Worm (Caenorhabditis elegans) whole organism, L4 larva: ENCODE measurements around the gene ufd-3.

Experiments
- D1046.2 ChIP-seq: fragments of 200-800 bp; sonication (Bioruptor generic); IDR thresholded peaks from 2 replicates; pipeline ENCODE4 v1.3.6; 2022; ENCODE audit warnings: missing genetic modification characterization, missing compliant biosample characterization
- F37D6.2 ChIP-seq: sonication (generic microtip); optimal IDR thresholded peaks from 2 replicates; lab custom pipeline; 2016; ENCODE audit warnings: mild to moderate bottlenecking, missing genetic modification characterization, missing compliant biosample characterization
- Y105C5A.15 ChIP-seq: fragments of 200-800 bp; sonication (Bioruptor generic); IDR thresholded peaks from 2 replicates; pipeline ENCODE4 v1.3.6; 2022; ENCODE audit warnings: missing genetic modification characterization, missing compliant biosample characterization
- Y48G9A.11 ChIP-seq: fragments of 200-800 bp; sonication (Bioruptor generic); IDR thresholded peaks from 2 replicates; pipeline ENCODE4 v1.3.6; 2022; ENCODE audit warnings: missing genetic modification reagents, missing genetic modification characterization, missing compliant biosample characterization
- Y5F2A.4 ChIP-seq: fragments of 200-800 bp; sonication (Bioruptor generic); optimal IDR thresholded peaks from 2 replicates; lab custom pipeline; 2018; ENCODE audit warnings: mild to moderate bottlenecking, missing genetic modification characterization, missing compliant biosample characterization
- aha-1 ChIP-seq: fragments of 150-350 bp; peaks from one replicate; lab custom pipeline; 2014; ENCODE audit warnings: missing biosample characterization, missing genetic modification characterization
- arid-1 ChIP-seq: fragments of 200-800 bp; sonication (Bioruptor generic); conservative IDR thresholded peaks from 2 replicates; pipeline ENCODE4 v1.3.6; 2022; ENCODE audit warnings: missing genetic modification reagents, missing genetic modification characterization, missing compliant biosample characterization
- attf-4 ChIP-seq: sonication (generic microtip); optimal IDR thresholded peaks from 3 replicates; lab custom pipeline; 2017; ENCODE audit warnings: missing biosample characterization, missing genetic modification characterization
- ceh-20 ChIP-seq: fragments of 200-800 bp; sonication (Bioruptor generic); IDR thresholded peaks from 2 replicates; pipeline ENCODE4 v1.3.6; 2022; ENCODE audit warnings: missing genetic modification reagents, missing genetic modification characterization, missing compliant biosample characterization
- ceh-32 ChIP-seq: sonication (generic microtip); optimal IDR thresholded peaks from 2 replicates; lab custom pipeline; 2016; ENCODE audit warnings: mild to moderate bottlenecking, missing genetic modification characterization, missing compliant biosample characterization; ENCODE audit not compliant: poor library complexity
- ceh-82 ChIP-seq: sonication (generic microtip); optimal IDR thresholded peaks from 2 replicates; lab custom pipeline; 2017; ENCODE audit warnings: missing biosample characterization, missing genetic modification characterization
- daf-19 ChIP-seq: fragments of 200-800 bp; sonication (Bioruptor generic); conservative IDR thresholded peaks from 2 replicates; pipeline ENCODE4 v1.3.6; 2022; ENCODE audit warnings: missing genetic modification characterization, missing compliant biosample characterization
- daf-8 ChIP-seq: fragments of 200-800 bp; sonication (Bioruptor generic); IDR thresholded peaks from 2 replicates; pipeline ENCODE4 v1.3.6; 2022; ENCODE audit warnings: missing genetic modification characterization, missing compliant biosample characterization
- dmd-6 ChIP-seq: fragments of 200-800 bp; sonication (Bioruptor generic); IDR thresholded peaks from 2 replicates; pipeline ENCODE4 v1.3.6; 2022; ENCODE audit warnings: missing genetic modification reagents, missing genetic modification characterization, missing compliant biosample characterization
- dmd-9 ChIP-seq: fragments of 200-800 bp; sonication (Bioruptor generic); IDR thresholded peaks from 2 replicates; pipeline ENCODE4 v1.3.6; 2022; ENCODE audit warnings: missing genetic modification reagents, missing genetic modification characterization, missing compliant biosample characterization
- duxl-1 ChIP-seq: sonication (generic microtip); optimal IDR thresholded peaks from 2 replicates; lab custom pipeline; 2016; ENCODE audit warnings: mild to moderate bottlenecking, missing genetic modification characterization, moderate library complexity, missing compliant biosample characterization; ENCODE audit not compliant: poor library complexity
- egl-27 ChIP-seq: sonication (generic microtip); optimal IDR thresholded peaks from 3 replicates; lab custom pipeline; 2017; ENCODE audit warnings: missing biosample characterization, missing genetic modification reagents, missing genetic modification characterization
- egl-43 ChIP-seq: fragments of 200-800 bp; sonication (Bioruptor generic); IDR thresholded peaks from 2 replicates; pipeline ENCODE4 v1.3.6; 2022; ENCODE audit warnings: missing genetic modification reagents, missing genetic modification characterization, missing compliant biosample characterization
- fkh-10 ChIP-seq: fragments of 150-350 bp; optimal IDR thresholded peaks from 2 replicates; lab custom pipeline; 2014; ENCODE audit warnings: missing biosample characterization, missing genetic modification reagents, missing genetic modification characterization
- fos-1 ChIP-seq: fragments of 150-350 bp; optimal IDR thresholded peaks from 2 replicates; lab custom pipeline; 2014; ENCODE audit warnings: missing biosample characterization, missing genetic modification characterization
- hlh-11 ChIP-seq: fragments of 200-800 bp; sonication (Bioruptor generic); optimal IDR thresholded peaks from 2 replicates; lab custom pipeline; 2018; ENCODE audit warnings: mild to moderate bottlenecking, missing genetic modification characterization, missing compliant biosample characterization
- hlh-30 ChIP-seq: sonication (generic microtip); optimal IDR thresholded peaks from 2 replicates; lab custom pipeline; 2017; ENCODE audit warnings: antibody characterized with exemption, mild to moderate bottlenecking, missing genetic modification characterization, missing compliant biosample characterization; ENCODE audit not compliant: insufficient read depth
- lim-7 ChIP-seq: fragments of 200-800 bp; sonication (Bioruptor generic); IDR thresholded peaks from 2 replicates; pipeline ENCODE4 v1.3.6; 2022; ENCODE audit warnings: missing genetic modification characterization, missing compliant biosample characterization
- lin-13 ChIP-seq: fragments of 150-350 bp; optimal IDR thresholded peaks from 2 replicates; lab custom pipeline; 2014; ENCODE audit warnings: missing biosample characterization, missing genetic modification reagents, missing genetic modification characterization
- lin-39 ChIP-seq: fragments of 150-350 bp; optimal IDR thresholded peaks from 2 replicates; lab custom pipeline; 2014; ENCODE audit warnings: missing biosample characterization, missing genetic modification reagents, missing genetic modification characterization
- madf-5 ChIP-seq, 2 experiments: fragments of 200-800 bp; sonication (Bioruptor generic); IDR thresholded peaks; 2 replicates each; pipeline ENCODE4 v1.3.6; 2022; ENCODE audit warnings: missing compliant biosample characterization in 2 of 2, missing genetic modification characterization in 2 of 2
- mdl-1 ChIP-seq, 2 experiments: fragments of 150-350 bp in 1 of 2; sonication (generic microtip) in 1 of 2; optimal IDR thresholded peaks; 2 replicates each; lab custom pipeline; 2014 to 2017; ENCODE audit warnings: missing biosample characterization in 2 of 2, missing genetic modification characterization in 2 of 2
- nhr-11 ChIP-seq: fragments of 150-350 bp; optimal IDR thresholded peaks from 2 replicates; lab custom pipeline; 2014; ENCODE audit warnings: missing biosample characterization, missing genetic modification characterization
- nhr-25 ChIP-seq: sonication (generic microtip); optimal IDR thresholded peaks from 2 replicates; lab custom pipeline; 2017; ENCODE audit warnings: missing genetic modification characterization, mild to moderate bottlenecking, missing compliant biosample characterization, antibody characterized with exemption, moderate library complexity, borderline replicate concordance; ENCODE audit not compliant: insufficient read depth
- nhr-42 ChIP-seq: fragments of 200-800 bp; sonication (Bioruptor generic); IDR thresholded peaks from 2 replicates; pipeline ENCODE4 v1.3.6; 2022; ENCODE audit warnings: missing genetic modification characterization, missing compliant biosample characterization
- nhr-76 ChIP-seq: fragments of 150-350 bp; optimal IDR thresholded peaks from 2 replicates; lab custom pipeline; 2014; ENCODE audit warnings: missing biosample characterization, missing genetic modification characterization
- nhr-77 ChIP-seq: fragments of 150-350 bp; optimal IDR thresholded peaks from 2 replicates; lab custom pipeline; 2014; ENCODE audit warnings: missing biosample characterization, missing genetic modification characterization
- pqm-1 ChIP-seq: sonication (generic microtip); optimal IDR thresholded peaks from 2 replicates; lab custom pipeline; 2017; ENCODE audit warnings: missing biosample characterization, missing genetic modification characterization
- rbr-2 ChIP-seq: sonication (generic microtip); optimal IDR thresholded peaks from 2 replicates; lab custom pipeline; 2016; ENCODE audit warnings: missing genotype, missing genetic modification characterization, missing compliant biosample characterization
- saeg-2 ChIP-seq: fragments of 200-800 bp; sonication (Bioruptor generic); IDR thresholded peaks from 2 replicates; pipeline ENCODE4 v1.3.6; 2022; ENCODE audit warnings: missing genetic modification reagents, missing genetic modification characterization, missing compliant biosample characterization
- set-16 ChIP-seq: fragments of 200-800 bp; sonication (Bioruptor generic); IDR thresholded peaks from 2 replicates; pipeline ENCODE4 v1.3.6; 2022; ENCODE audit warnings: missing genetic modification reagents, missing genetic modification characterization, missing compliant biosample characterization
- tra-1 ChIP-seq: fragments of 200-800 bp; sonication (Bioruptor generic); IDR thresholded peaks from 2 replicates; pipeline ENCODE4 v1.3.6; 2022; ENCODE audit warnings: missing genetic modification reagents, missing genetic modification characterization, missing compliant biosample characterization
- unc-39 ChIP-seq: sonication (generic microtip); optimal IDR thresholded peaks from 2 replicates; lab custom pipeline; 2017; ENCODE audit warnings: missing biosample characterization, missing genetic modification characterization
- unc-62 ChIP-seq, 3 experiments: fragments of 150-350 bp in 1 of 3; sonication (generic microtip); optimal IDR thresholded peaks in 2 of 3; peaks in 1 of 3; 1 replicate in 1 of 3; 2 replicates in 2 of 3; lab custom pipeline; 2014 to 2017; ENCODE audit warnings: missing biosample characterization in 3 of 3, missing genetic modification characterization in 3 of 3, missing genetic modification reagents in 3 of 3, missing genotype in 1 of 3
- zip-2 ChIP-seq: fragments of 150-350 bp; optimal IDR thresholded peaks from 2 replicates; lab custom pipeline; 2014; ENCODE audit warnings: missing biosample characterization, missing genetic modification characterization
- ztf-11 ChIP-seq: fragments of 150-350 bp; optimal IDR thresholded peaks from 2 replicates; lab custom pipeline; 2014; ENCODE audit warnings: missing biosample characterization, missing genetic modification characterization

Gene ufd-3

ce11 chrII:9956116-9956515 is 15.6 kb downstream of the ufd-3 start:
- TF ChIP-seq unc-62 (GFP tag; optimal IDR thresholded peaks at IDR 0.05 in 1 of 2; lab: Kevin White, UChicago), result peak in 1 of 2 experiments; percentile 53
- no peak for TF ChIP-seq unc-62 (tag; optimal IDR thresholded peaks at IDR 0.05; lab: Kevin White, UChicago)
- TF ChIP-seq Y5F2A.4 (GFP tag; lab: Kevin White, UChicago), result no peak
- TF ChIP-seq fos-1 (tag; lab: Kevin White, UChicago), result no peak
- peak; percentile 3 for TF ChIP-seq nhr-11
- no peak for TF ChIP-seq aha-1 (tag; lab: Kevin White, UChicago)
- no peak for TF ChIP-seq fkh-10 (GFP tag; lab: Kevin White, UChicago)

DNA sequence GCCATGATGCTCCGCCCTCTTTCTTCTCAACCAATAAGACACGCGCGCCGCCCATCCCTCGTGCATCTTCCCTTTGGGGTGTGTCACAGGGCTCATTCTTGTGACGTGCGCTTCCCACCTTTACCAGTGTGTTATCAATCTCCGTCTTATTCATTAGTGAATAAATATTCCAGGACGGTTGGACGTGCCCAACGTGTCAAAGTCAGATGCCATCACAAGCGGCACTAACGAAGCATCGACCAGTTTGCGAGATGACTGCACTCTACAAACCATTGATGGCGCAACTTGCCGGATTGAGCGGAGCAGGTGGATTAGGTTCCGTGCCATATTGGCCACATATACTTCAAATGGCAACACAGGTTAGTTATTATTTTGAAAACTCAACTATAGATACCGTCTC is 19.6 kb downstream of the ufd-3 start:
- TF ChIP-seq lin-13 (GFP tag; lab: Kevin White, UChicago) (no peak), unc-62 (GFP tag; optimal IDR thresholded peaks at IDR 0.05 in 1 of 2; lab: Kevin White, UChicago) (peak in 1 of 2 experiments; percentile 84), unc-62 (tag; optimal IDR thresholded peaks at IDR 0.05; lab: Kevin White, UChicago) (no peak), nhr-42 (GFP tag; lab: Robert Waterston, UW) (no peak), hlh-11 (tag; lab: Kevin White, UChicago) (no peak), daf-19 (GFP tag; lab: Robert Waterston, UW) (no peak), aha-1 (tag; lab: Kevin White, UChicago) (peak; percentile 78), egl-43 (GFP tag; lab: Robert Waterston, UW) (peak; percentile 56; the same call in 1 of the 2 replicates), hlh-30 (tag; lab: Kevin White, UChicago) (peak; percentile 7), lin-39 (tag; lab: Kevin White, UChicago) (no peak), arid-1 (GFP tag; lab: Robert Waterston, UW) (no peak), nhr-25 (tag; lab: Kevin White, UChicago) (no peak), tra-1 (no peak), fos-1 (tag; lab: Kevin White, UChicago) (no peak), ceh-20 (GFP tag; lab: Robert Waterston, UW) (no peak), attf-4 (tag; lab: Kevin White, UChicago) (no peak), egl-27 (tag; lab: Kevin White, UChicago) (no peak), duxl-1 (no peak), saeg-2 (GFP tag; lab: Robert Waterston, UW) (no peak), dmd-9 (no peak), lim-7 (GFP tag; lab: Robert Waterston, UW) (no peak), Y105C5A.15 (no peak), D1046.2 (GFP tag; lab: Robert Waterston, UW) (no peak)

ce11 chrII:9963808-9964207 is 23.3 kb downstream of the ufd-3 start:
- TF ChIP-seq pqm-1 (tag; lab: Kevin White, UChicago) (peak; percentile 41), dmd-6 (GFP tag; lab: Robert Waterston, UW) (peak; percentile 25; the same call in 1 of the 2 replicates), Y48G9A.11 (GFP tag; lab: Robert Waterston, UW) (no peak), unc-39 (no peak), unc-62 (GFP tag; optimal IDR thresholded peaks at IDR 0.05 in 1 of 2; lab: Kevin White, UChicago) (peak in 1 of 2 experiments; percentile 93), unc-62 (tag; optimal IDR thresholded peaks at IDR 0.05; lab: Kevin White, UChicago) (no peak)

ce11 chrII:9965325-9965724 is 24.8 kb downstream of the ufd-3 start:
- TF ChIP-seq nhr-76 (tag; lab: Kevin White, UChicago), result no peak
- TF ChIP-seq daf-8 (GFP tag; lab: Robert Waterston, UW), result no peak
- no peak for TF ChIP-seq set-16 (GFP tag; lab: Robert Waterston, UW)
- TF ChIP-seq daf-19 (GFP tag; lab: Robert Waterston, UW), result no peak
- TF ChIP-seq rbr-2, result no peak
- TF ChIP-seq zip-2, result no peak
- no peak for TF ChIP-seq lin-39 (tag; lab: Kevin White, UChicago)
- no peak for TF ChIP-seq F37D6.2 (tag; lab: Kevin White, UChicago)
- TF ChIP-seq ceh-82 (tag; lab: Kevin White, UChicago), result no peak
- TF ChIP-seq ceh-32 (tag; lab: Kevin White, UChicago), result no peak
- no peak for TF ChIP-seq ztf-11 (tag; lab: Kevin White, UChicago)
- TF ChIP-seq madf-5 (GFP tag; IDR thresholded peaks at IDR 0.05; lab: Robert Waterston, UW), result no peak
- no peak for TF ChIP-seq mdl-1 (tag; optimal IDR thresholded peaks at IDR 0.05; lab: Kevin White, UChicago)
- TF ChIP-seq nhr-77, result no peak
- TF ChIP-seq arid-1 (GFP tag; lab: Robert Waterston, UW), result no peak
